Fruit fly (Drosophila melanogaster) whole organism, prepupa: Measurements from ENCODE around the gene CG14280.

ENCODE experiments used
- CG31627 ChIP-seq: fragments of 200-800 bp; sonication (Bioruptor generic); optimal IDR thresholded peaks from 3 replicates; lab custom pipeline; 2016; ENCODE audit warnings: missing biosample characterization, missing genetic modification characterization
- Eip93F ChIP-seq: fragments of 200-800 bp; sonication (Bioruptor generic); optimal IDR thresholded peaks from 2 replicates; lab custom pipeline; 2016; ENCODE audit warnings: missing biosample characterization, mild to moderate bottlenecking, missing genetic modification characterization
- Lpt ChIP-seq: fragments of 200-800 bp; sonication (Bioruptor generic); optimal IDR thresholded peaks from 3 replicates; lab custom pipeline; 2016; ENCODE audit warnings: missing biosample characterization, missing genetic modification characterization
- Sox14 ChIP-seq: fragments of 200-800 bp; sonication (Bioruptor generic); optimal IDR thresholded peaks from 3 replicates; lab custom pipeline; 2016; ENCODE audit warnings: missing biosample characterization, missing genetic modification characterization
- fkh ChIP-seq: fragments of 200-800 bp; sonication (Bioruptor generic); optimal IDR thresholded peaks from 3 replicates; lab custom pipeline; 2017; ENCODE audit warnings: missing biosample characterization, mild to moderate bottlenecking, missing genetic modification characterization, moderate library complexity
- spab ChIP-seq: fragments of 200-800 bp; sonication (Bioruptor generic); optimal IDR thresholded peaks from 2 replicates; lab custom pipeline; 2017; ENCODE audit warnings: missing biosample characterization, mild to moderate bottlenecking, missing genetic modification characterization, missing genetic modification reagents

- TF ChIP-seq Sox14, result no peak
- no peak for TF ChIP-seq fkh
- TF ChIP-seq CG31627 (GFP tag; lab: Kevin White, UChicago), result no peak
- no peak for TF ChIP-seq Lpt (GFP tag; lab: Kevin White, UChicago)
- no peak for TF ChIP-seq spab (GFP tag; lab: Kevin White, UChicago)
- TF ChIP-seq Eip93F, result no peak
These were observed 43.3 kb downstream of the CG14280 start for dm6 chr3R:19299742-19300395.
